Worm (Caenorhabditis elegans) whole organism, L3 larva: ENCODE data around the gene C17G1.14.

ENCODE experiments used
- ceh-82 ChIP-seq: fragments of 150-350 bp; optimal IDR thresholded peaks from 2 replicates; lab custom pipeline; 2014; ENCODE audit warnings: missing biosample characterization, missing genetic modification characterization
- elt-1 ChIP-seq: fragments of 150-350 bp; optimal IDR thresholded peaks from 2 replicates; lab custom pipeline; 2014; ENCODE audit warnings: missing biosample characterization, missing genetic modification characterization
- fkh-10 ChIP-seq: sonication (generic microtip); optimal IDR thresholded peaks from 2 replicates; lab custom pipeline; 2017; ENCODE audit warnings: missing biosample characterization, missing genetic modification reagents, missing genetic modification characterization
- nhr-23 ChIP-seq: fragments of 150-350 bp; optimal IDR thresholded peaks from 2 replicates; lab custom pipeline; 2014; ENCODE audit warnings: missing biosample characterization, missing genetic modification reagents, missing genetic modification characterization
- nhr-76 ChIP-seq: fragments of 150-350 bp; sonication (generic microtip); optimal IDR thresholded peaks from 5 replicates; lab custom pipeline; 2014; ENCODE audit warnings: missing biosample characterization, missing genetic modification characterization
- pha-4 ChIP-seq: fragments of 150-350 bp; optimal IDR thresholded peaks from 2 replicates; lab custom pipeline; 2014; ENCODE audit warnings: missing biosample characterization, missing genetic modification reagents, missing genetic modification characterization
- pqm-1 ChIP-seq: fragments of 150-350 bp; optimal IDR thresholded peaks from 2 replicates; lab custom pipeline; 2017; ENCODE audit warnings: missing biosample characterization, missing genetic modification characterization, inconsistent platforms
- skn-1 ChIP-seq: fragments of 150-350 bp; optimal IDR thresholded peaks from 2 replicates; lab custom pipeline; 2014; ENCODE audit warnings: missing biosample characterization, missing genetic modification characterization
- unc-39 ChIP-seq: sonication (generic microtip); optimal IDR thresholded peaks from 4 replicates; lab custom pipeline; 2017; ENCODE audit warnings: missing biosample characterization, missing genetic modification characterization
- unc-62 ChIP-seq: fragments of 150-350 bp; sonication (generic microtip); optimal IDR thresholded peaks from 4 replicates; lab custom pipeline; 2014; ENCODE audit warnings: missing biosample characterization, missing genetic modification reagents, missing genetic modification characterization
- ztf-11 ChIP-seq: fragments of 150-350 bp; optimal IDR thresholded peaks from 2 replicates; lab custom pipeline; 2014; ENCODE audit warnings: missing biosample characterization, missing genetic modification characterization

ce11 chrX:9940524-9940923 lies 1.9 kb downstream of the C17G1.14 start:
- TF ChIP-seq unc-39 (tag; lab: Kevin White, UChicago) (no peak), skn-1 (tag; lab: Kevin White, UChicago) (no peak), ztf-11 (tag; lab: Kevin White, UChicago) (no peak), pha-4 (tag; lab: Kevin White, UChicago) (peak; percentile 74), ceh-82 (no peak), nhr-23 (no peak), pqm-1 (tag; lab: Kevin White, UChicago) (no peak), fkh-10 (GFP tag; lab: Kevin White, UChicago) (no peak), nhr-76 (no peak), unc-62 (GFP tag; lab: Kevin White, UChicago) (no peak), elt-1 (tag; lab: Kevin White, UChicago) (no peak)
